Fruit fly (Drosophila melanogaster) whole organism, pupa: Measurements from ENCODE around the gene CG45067.

Experiments used
- CG10348 ChIP-seq: fragments of 200-800 bp; sonication (Bioruptor generic); IDR thresholded peaks from 2 replicates; pipeline ENCODE4 v1.3.6; 2022; ENCODE audit warnings: missing biosample characterization, missing genetic modification characterization
- D1 ChIP-seq: fragments of 200-800 bp; sonication (Bioruptor generic); optimal IDR thresholded peaks from 2 replicates; lab custom pipeline; 2018; ENCODE audit warnings: missing biosample characterization, mild to moderate bottlenecking, missing genetic modification characterization, moderate library complexity
- Pif1A ChIP-seq: fragments of 200-800 bp; sonication (Bioruptor generic); optimal IDR thresholded peaks from 3 replicates; lab custom pipeline; 2016; ENCODE audit warnings: missing biosample characterization, missing genetic modification characterization
- Pif1B ChIP-seq: fragments of 200-800 bp; sonication (Bioruptor generic); optimal IDR thresholded peaks from 3 replicates; lab custom pipeline; 2016; ENCODE audit warnings: missing biosample characterization, missing genetic modification characterization
- fd96Ca ChIP-seq: fragments of 200-800 bp; sonication (Bioruptor generic); IDR thresholded peaks from 3 replicates; pipeline ENCODE4 v1.3.6; 2022; ENCODE audit warnings: missing biosample characterization, missing genetic modification characterization

- no peak for TF ChIP-seq CG10348 (GFP tag; lab: Robert Waterston, UW)
- no peak for TF ChIP-seq D1 (tag; lab: Kevin White, UChicago)
- no peak for TF ChIP-seq Pif1A (GFP tag; lab: Kevin White, UChicago)
- TF ChIP-seq Pif1B (GFP tag; lab: Kevin White, UChicago), result no peak
- TF ChIP-seq fd96Ca (GFP tag; lab: Robert Waterston, UW), result no peak
Measured at dm6 chr3L:3141411-3141810, 27.1 kb upstream of the CG45067 start.
